ENCODE assay signal across 3 fruit fly cellular contexts in genomic region chr2L:8327783-8328327, dm6.
A peak's percentile ranks its signal among the peaks of the same experiment; 100 is the strongest.
TF ChIP-seq lines count a peak whose summit lies in the region.

No protein-coding gene starts in this region.

- TF ChIP-seq CTCF in whole organism, embryonic (GFP tag; optimal IDR thresholded peaks at IDR 0.05; lab: Kevin White, UChicago) = no peak

TF ChIP-seq in whole organism, adult, 20 proteins besides CTCF, POLR2A, EP300 and RAD21:
- TF ChIP-seq CG7101 (tag; optimal IDR thresholded peaks at IDR 0.05; lab: Kevin White, UChicago) = no peak
- peak; percentile 96 for TF ChIP-seq tj (GFP tag; optimal IDR thresholded peaks at IDR 0.05; lab: Kevin White, UChicago)

TF ChIP-seq in whole organism, embryonic, 481 proteins besides CTCF, POLR2A, EP300 and RAD21:
- TF ChIP-seq Nf-YC (tag; optimal IDR thresholded peaks at IDR 0.05; lab: Kevin White, UChicago) (no peak), lbe (GFP tag; optimal IDR thresholded peaks at IDR 0.05; lab: Kevin White, UChicago) (no peak), eyg (GFP tag; optimal IDR thresholded peaks at IDR 0.05; lab: Kevin White, UChicago) (no peak), CG7963 (GFP tag; IDR thresholded peaks at IDR 0.05; lab: Robert Waterston, UW; ENCODE audit: partially characterized antibody) (no peak), tna (GFP tag; IDR thresholded peaks at IDR 0.05; lab: Robert Waterston, UW; ENCODE audit: partially characterized antibody) (no peak), CG13775 (GFP tag; optimal IDR thresholded peaks at IDR 0.05; lab: Kevin White, UChicago) (no peak), sug (tag; optimal IDR thresholded peaks at IDR 0.05; lab: Kevin White, UChicago) (peak; percentile 13), pita (GFP tag; optimal IDR thresholded peaks at IDR 0.05; lab: Kevin White, UChicago) (no peak), Meics (GFP tag; optimal IDR thresholded peaks at IDR 0.05; lab: Kevin White, UChicago) (peak; percentile 54), CG1647 (GFP tag; optimal IDR thresholded peaks at IDR 0.05; lab: Kevin White, UChicago) (no peak), CG16779 (GFP tag; IDR thresholded peaks at IDR 0.05; lab: Robert Waterston, UW) (no peak), chinmo (GFP tag; IDR thresholded peaks at IDR 0.05; lab: Robert Waterston, UW; ENCODE audit: partially characterized antibody) (peak; percentile 71; the same call in 2 of the 4 replicates), disco-r (GFP tag; optimal IDR thresholded peaks at IDR 0.05; lab: Kevin White, UChicago) (no peak), D19B (GFP tag; optimal IDR thresholded peaks at IDR 0.05; lab: Kevin White, UChicago) (no peak), vfl (GFP tag; optimal IDR thresholded peaks at IDR 0.05; lab: Kevin White, UChicago) (no peak), gem (tag; optimal IDR thresholded peaks at IDR 0.05; lab: Kevin White, UChicago) (peak; percentile 61), Lpt (GFP tag; optimal IDR thresholded peaks at IDR 0.05; lab: Kevin White, UChicago) (no peak), CG8290 (GFP tag; optimal IDR thresholded peaks at IDR 0.05; lab: Kevin White, UChicago) (no peak), CG8290 (tag; optimal IDR thresholded peaks at IDR 0.05; lab: Kevin White, UChicago) (no peak), fu2 (GFP tag; optimal IDR thresholded peaks at IDR 0.05; lab: Kevin White, UChicago) (no peak), onecut (GFP tag; IDR thresholded peaks at IDR 0.05; lab: Robert Waterston, UW) (no peak), Pdp1 (GFP tag; optimal IDR thresholded peaks at IDR 0.05; lab: Kevin White, UChicago) (peak in 1 of 2 experiments; percentile 51), pum (GFP tag; optimal IDR thresholded peaks at IDR 0.05; lab: Kevin White, UChicago) (no peak), Mad (GFP tag; optimal IDR thresholded peaks at IDR 0.05; lab: Kevin White, UChicago) (no peak), run (tag; optimal IDR thresholded peaks at IDR 0.05; lab: Kevin White, UChicago) (no peak), CG10979 (tag; optimal IDR thresholded peaks at IDR 0.05; lab: Kevin White, UChicago) (no peak), dmrt99B (tag; optimal IDR thresholded peaks at IDR 0.05; lab: Kevin White, UChicago) (no peak), CG15514 (GFP tag; optimal IDR thresholded peaks at IDR 0.05; lab: Kevin White, UChicago) (peak; percentile 45), CG34376 (GFP tag; optimal IDR thresholded peaks at IDR 0.05; lab: Kevin White, UChicago) (peak; percentile 64), CG11560 (tag; IDR thresholded peaks at IDR 0.05; lab: Robert Waterston, UW) (no peak), CG17385 (GFP tag; optimal IDR thresholded peaks at IDR 0.05; lab: Kevin White, UChicago) (no peak), stc (GFP tag; IDR thresholded peaks at IDR 0.05; lab: Robert Waterston, UW) (no peak), her (GFP tag; optimal IDR thresholded peaks at IDR 0.05; lab: Kevin White, UChicago) (no peak), gsb (GFP tag; IDR thresholded peaks at IDR 0.05; lab: Robert Waterston, UW) (no peak)
TF ChIP-seq in whole organism, embryonic: peak in this region for 7.

TF ChIP-seq in whole organism, prepupa, 60 proteins besides CTCF, POLR2A, EP300 and RAD21:
- TF ChIP-seq CG32006 (GFP tag; optimal IDR thresholded peaks at IDR 0.05; lab: Kevin White, UChicago) (no peak), CG7368 (GFP tag; optimal IDR thresholded peaks at IDR 0.05; lab: Kevin White, UChicago) (no peak), cyc (GFP tag; optimal IDR thresholded peaks at IDR 0.05; lab: Kevin White, UChicago) (no peak), esn (GFP tag; optimal IDR thresholded peaks at IDR 0.05; lab: Kevin White, UChicago) (no peak), svp (GFP tag; lab: Kevin White, UChicago) (peak; percentile 3), CG8632 (GFP tag; optimal IDR thresholded peaks at IDR 0.05; lab: Kevin White, UChicago) (no peak), Sox15 (GFP tag; optimal IDR thresholded peaks at IDR 0.05; lab: Kevin White, UChicago) (no peak), fkh (GFP tag; optimal IDR thresholded peaks at IDR 0.05; lab: Kevin White, UChicago) (no peak)
